Worm (Caenorhabditis elegans): ENCODE results near the gene sre-44.
A peak's percentile ranks its signal among the peaks of the same experiment; 100 is the strongest.

ce11 chrII:13954077-13954476 lies 4.7 kb downstream of the sre-44 start:
- no peak for TF ChIP-seq nhr-237 (tag; optimal IDR thresholded peaks at IDR 0.05)
- no peak for TF ChIP-seq rbr-2 (tag; optimal IDR thresholded peaks at IDR 0.05)
- TF ChIP-seq daf-12 (tag; optimal IDR thresholded peaks at IDR 0.05), result no peak
- peak; percentile 96 for TF ChIP-seq nhr-77 (tag; optimal IDR thresholded peaks at IDR 0.05)
- no peak for TF ChIP-seq lin-39 (tag; optimal IDR thresholded peaks at IDR 0.05)
- no peak for TF ChIP-seq zag-1 (tag; optimal IDR thresholded peaks at IDR 0.05)
- no peak for TF ChIP-seq skn-1 (tag; optimal IDR thresholded peaks at IDR 0.05)
